Worm (Caenorhabditis elegans) whole organism, dauer: ENCODE results near the gene ZC84.6.

Experiments used
- unc-62 ChIP-seq: sonication (generic microtip); optimal IDR thresholded peaks from 2 replicates; lab custom pipeline; 2017; ENCODE audit warnings: missing biosample characterization, missing genetic modification reagents, missing genetic modification characterization

ZC84.6 gene

DNA sequence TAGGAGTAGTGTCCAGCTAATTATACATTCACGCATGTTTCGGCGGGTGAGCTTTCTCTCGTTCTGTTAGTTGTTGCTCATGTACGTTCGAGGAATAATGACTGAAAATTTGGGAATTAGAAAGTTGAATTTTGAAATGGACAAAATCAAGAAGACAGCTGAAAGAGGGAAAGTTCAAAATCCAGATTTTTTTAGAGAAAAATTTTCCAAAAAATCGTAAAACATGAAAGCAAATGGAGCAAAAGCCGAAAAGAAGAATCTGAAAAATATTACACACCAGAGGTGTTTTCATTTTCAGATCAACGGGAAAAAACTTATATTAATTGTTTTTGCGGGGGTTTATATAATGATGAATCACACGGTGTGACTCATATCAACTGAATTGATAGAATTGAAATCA is 26.8 kb downstream of the ZC84.6 start, which contains the start of gene ina-1:
TSS of gene ina-1 (minus strand) at position 101 of the 400 bp plus-strand sequence.
- TF ChIP-seq unc-62 (GFP tag; lab: Kevin White, UChicago): no peak

DNA sequence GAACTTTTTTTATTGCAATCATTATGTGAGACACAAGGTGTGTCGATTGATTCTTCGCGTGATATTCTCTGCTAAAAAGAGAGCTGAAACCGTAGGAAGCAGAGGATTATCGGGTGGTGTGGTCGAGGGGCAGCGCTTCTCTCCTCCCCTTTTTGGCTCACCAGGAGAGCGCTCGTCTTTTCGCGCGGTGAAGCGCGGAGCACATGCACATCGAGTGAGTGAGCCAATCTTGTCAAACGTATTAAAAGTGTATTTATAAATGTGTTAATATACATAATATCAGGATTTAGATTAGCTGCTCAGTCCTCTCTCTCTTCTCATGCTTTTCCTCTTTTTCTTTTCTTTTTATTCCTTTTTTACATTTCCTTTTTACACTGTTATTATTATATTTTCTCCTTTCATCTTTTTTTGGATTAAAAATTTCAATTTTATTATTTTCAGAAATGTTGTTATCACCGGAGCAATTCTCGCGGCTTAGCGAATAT is 36.8 kb downstream of the ZC84.6 start, which contains the start of gene dgk-3:
TSS of gene dgk-3 (plus strand) at position 435 of the 485 bp plus-strand sequence.
- TF ChIP-seq unc-62 (GFP tag; lab: Kevin White, UChicago): no peak

DNA sequence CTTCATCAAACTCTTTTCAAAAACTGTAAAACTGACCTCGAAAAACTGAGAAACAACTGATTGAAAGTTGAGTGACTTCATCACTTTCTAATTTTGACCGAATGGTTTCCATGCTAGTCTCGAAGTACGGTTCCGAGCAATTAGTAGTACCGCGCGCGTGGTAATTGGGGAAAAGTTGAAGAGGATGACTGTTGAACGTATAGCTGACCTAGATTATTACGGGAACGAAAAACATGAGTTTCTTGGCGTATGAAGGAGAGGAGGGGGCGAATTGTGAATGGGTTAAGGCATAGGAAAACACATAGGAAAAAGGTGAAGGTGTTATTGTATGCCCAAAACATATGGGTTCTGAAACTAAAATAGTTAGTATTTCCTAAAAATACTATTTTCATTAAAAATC is 38.0 kb downstream of the ZC84.6 start, which contains the start of gene ptr-9:
TSS of gene ptr-9 (minus strand) at position 101 of the 400 bp plus-strand sequence.
- no peak for TF ChIP-seq unc-62 (GFP tag; lab: Kevin White, UChicago)

DNA sequence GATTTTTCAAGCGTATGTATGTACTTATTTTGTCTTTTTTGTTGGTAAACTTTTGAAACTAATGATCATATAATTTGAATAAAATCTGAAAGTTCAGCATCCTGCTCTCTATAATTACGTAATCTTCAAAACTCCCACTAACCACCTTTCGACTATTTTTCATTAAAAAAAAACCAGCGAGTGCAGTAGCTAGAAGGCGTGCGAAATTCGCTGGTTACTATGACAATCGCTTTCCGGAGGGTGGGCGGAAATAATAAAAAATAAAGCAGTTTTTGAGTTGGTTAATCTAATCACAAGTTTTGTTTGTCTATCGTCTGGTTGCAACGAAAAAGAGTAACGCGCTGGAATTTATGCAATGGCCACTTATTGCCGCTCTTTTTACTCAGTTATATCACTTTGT is 44.7 kb downstream of the ZC84.6 start, which contains the start of gene irld-34:
TSS of gene irld-34 (plus strand) at position 301 of the 400 bp plus-strand sequence.
- no peak for TF ChIP-seq unc-62 (GFP tag; lab: Kevin White, UChicago)

DNA sequence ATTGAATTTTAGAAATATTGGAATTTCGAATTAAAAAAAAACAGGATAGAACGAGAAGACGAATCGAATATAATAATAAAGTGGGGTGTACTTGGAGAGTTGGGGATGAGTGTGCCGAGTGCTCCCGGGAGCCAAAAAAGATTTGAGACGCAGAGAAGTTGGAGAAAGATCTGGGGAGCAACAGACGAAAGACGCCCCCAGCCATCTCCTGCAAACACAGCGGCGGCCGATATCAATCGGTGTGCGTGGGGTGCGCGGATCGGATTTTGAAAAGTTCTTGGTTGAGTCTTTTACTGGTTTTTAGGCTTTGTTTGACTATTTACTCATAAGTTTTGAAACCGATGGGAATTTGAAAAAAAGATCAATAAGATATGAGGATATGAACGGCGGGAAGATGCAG is 45.7 kb downstream of the ZC84.6 start, which contains the start of gene nhl-1:
TSS of gene nhl-1 (minus strand) at position 101 of the 400 bp plus-strand sequence.
- no peak for TF ChIP-seq unc-62 (GFP tag; lab: Kevin White, UChicago)

DNA sequence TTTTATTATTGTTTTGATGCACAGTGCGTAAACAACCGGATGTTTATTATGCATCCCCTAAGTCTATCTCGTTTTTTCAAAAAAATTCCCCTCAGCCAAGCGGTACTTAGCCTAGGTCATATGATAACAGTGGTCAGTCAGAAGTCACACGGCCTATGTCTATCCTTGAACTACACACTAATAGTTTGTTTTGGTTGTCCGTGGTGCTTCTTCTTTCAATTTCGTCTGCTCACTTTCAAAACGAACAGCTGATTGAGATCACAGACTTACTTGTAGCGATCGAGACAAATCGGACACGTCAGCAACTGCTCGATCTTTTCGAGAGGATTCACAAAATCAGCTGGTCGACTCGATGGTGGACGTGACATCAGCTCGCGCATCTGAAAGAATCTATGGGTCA is 46.6 kb downstream of the ZC84.6 start:
- no peak for TF ChIP-seq unc-62 (GFP tag; lab: Kevin White, UChicago)

DNA sequence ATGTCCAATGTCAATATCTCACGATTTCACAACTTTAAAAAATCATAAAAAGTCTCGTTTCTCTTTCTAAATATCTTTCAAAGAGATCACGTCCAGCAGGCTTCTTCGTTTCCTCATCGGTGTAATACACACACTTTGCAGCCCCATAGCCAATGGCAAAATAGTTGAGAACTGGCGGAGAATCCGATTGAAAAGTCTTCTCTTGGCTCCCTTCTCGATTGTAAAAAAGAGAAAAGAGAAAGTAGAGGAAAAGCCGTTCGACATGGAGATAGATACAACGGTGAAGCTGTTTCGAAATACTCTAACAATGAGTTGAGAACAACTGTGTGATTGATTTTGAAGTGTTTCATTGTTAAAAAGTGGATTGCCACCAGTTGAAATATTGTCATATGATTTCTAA is 47.7 kb downstream of the ZC84.6 start:
- no peak for TF ChIP-seq unc-62 (GFP tag; lab: Kevin White, UChicago)

DNA sequence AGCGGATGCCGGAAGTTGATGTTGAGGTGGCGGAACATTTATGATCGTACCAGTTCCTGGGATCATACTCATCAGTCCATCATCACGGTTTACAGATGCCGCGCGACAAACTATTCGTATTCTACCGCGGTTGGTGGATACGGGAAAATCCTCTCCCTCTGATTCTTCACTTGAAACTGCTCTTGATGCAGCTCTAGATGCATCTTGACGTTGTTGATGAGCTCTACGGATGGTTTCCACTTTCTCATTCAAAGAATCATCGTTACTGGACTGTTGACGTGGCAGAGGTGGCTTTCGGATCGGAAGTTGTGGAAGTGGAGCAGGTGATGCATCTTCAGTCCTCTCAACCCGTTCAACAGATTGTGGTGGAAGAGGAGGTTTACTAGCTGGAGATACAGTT is 50.4 kb downstream of the ZC84.6 start:
- TF ChIP-seq unc-62 (GFP tag; lab: Kevin White, UChicago): no peak

DNA sequence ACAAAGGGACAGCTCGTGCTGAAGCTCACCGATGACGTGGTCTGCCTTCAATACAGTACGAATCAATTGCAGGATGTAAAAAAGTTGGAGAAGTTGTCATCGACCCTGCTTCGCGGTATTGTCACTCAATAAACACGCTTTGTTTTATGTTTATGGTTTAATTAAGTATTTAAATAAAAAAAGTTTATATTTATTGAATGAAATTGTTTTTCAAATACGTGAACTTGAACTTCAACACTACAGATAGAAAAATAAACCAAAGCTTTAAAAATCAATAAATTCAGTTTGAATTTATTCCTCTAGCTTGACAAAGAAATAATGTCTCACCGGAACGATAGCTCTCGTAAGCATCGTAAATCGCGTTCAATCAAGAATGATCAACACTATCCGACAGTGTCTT is 53.7 kb downstream of the ZC84.6 start, which contains the start of gene ZK512.8:
TSS of gene ZK512.8 (plus strand) at position 301 of the 400 bp plus-strand sequence.
- no peak for TF ChIP-seq unc-62 (GFP tag; lab: Kevin White, UChicago)

DNA sequence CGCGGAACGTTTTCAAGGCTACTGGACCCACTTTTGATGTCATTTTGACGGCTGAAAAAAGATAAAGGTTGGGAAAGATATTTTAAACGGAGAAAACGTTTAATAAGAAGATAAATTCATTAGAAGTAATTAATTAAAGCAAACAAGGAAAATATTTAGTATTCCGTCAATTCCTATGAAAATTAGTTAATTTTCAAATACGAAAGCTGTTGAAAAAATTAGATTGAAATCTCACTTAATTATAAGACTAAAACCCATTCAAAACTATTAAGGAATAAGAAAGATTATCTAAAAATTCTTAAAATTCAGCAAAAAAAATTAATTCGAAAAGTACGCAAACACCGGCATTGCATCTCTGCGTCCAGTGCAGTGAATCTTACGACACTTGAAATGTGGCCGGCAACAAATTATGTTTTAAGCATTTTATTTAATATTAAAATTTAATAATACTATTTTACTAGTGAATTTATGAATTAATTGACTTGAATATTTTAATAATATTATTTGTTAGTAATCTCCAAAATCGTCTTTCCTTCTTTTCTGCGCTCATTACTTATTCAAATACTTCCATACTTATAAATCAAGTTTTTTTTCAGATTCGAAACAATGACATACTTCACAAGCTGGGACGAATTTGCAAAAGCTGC is 54.6 kb downstream of the ZC84.6 start, which contains the start of the genes ZK512.2 and ZK512.4:
TSS of gene ZK512.2 (minus strand) at position 51 of the 647 bp plus-strand sequence.
TSS of gene ZK512.4 (plus strand) at position 597 of the 647 bp plus-strand sequence.
- TF ChIP-seq unc-62 (GFP tag; lab: Kevin White, UChicago): no peak

DNA sequence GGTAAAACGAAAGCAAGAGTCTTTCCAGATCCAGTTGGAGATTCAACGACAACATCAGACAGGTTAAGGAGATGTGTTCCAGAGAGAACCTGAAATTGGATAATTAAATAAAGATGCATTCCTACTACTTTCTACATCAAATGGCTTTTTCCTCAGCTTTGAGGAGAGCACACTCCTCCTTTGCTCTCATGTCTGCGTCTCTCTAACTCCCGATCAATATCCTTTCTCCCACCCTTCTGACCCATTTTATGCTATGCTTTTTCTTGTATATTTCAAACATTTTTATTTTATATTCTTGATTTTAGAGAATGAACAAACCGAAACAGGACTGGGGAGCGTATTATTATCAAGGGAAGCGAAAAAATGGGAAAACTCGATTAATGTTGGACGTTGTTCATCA is 55.6 kb downstream of the ZC84.6 start, which contains the start of gene ZK512.11:
TSS of gene ZK512.11 (plus strand) at position 301 of the 400 bp plus-strand sequence.
- TF ChIP-seq unc-62 (GFP tag; lab: Kevin White, UChicago): no peak
